Worm (Caenorhabditis elegans) whole organism, midembryonic: Measurements from ENCODE around the gene fbxa-192.

Experiments used
- T22C8.4 ChIP-seq: fragments of 200-800 bp; sonication (Bioruptor generic); IDR thresholded peaks from 2 replicates; pipeline ENCODE4 v1.3.6; 2022; ENCODE audit warnings: missing genetic modification characterization, missing compliant biosample characterization
- cog-1 ChIP-seq: sonication (generic microtip); optimal IDR thresholded peaks from 2 replicates; lab custom pipeline; 2016; ENCODE audit warnings: missing genetic modification characterization, missing compliant biosample characterization
- flt-1 ChIP-seq: fragments of 200-800 bp; sonication (Bioruptor generic); IDR thresholded peaks from 2 replicates; pipeline ENCODE4 v1.3.6; 2022; ENCODE audit warnings: missing genetic modification characterization, missing compliant biosample characterization
- klf-2 ChIP-seq: fragments of 200-800 bp; sonication (Bioruptor generic); conservative IDR thresholded peaks from 2 replicates; pipeline ENCODE4 v1.3.6; 2022; ENCODE audit warnings: missing genetic modification reagents, missing genetic modification characterization, missing compliant biosample characterization
- med-1 ChIP-seq: sonication (generic microtip); optimal IDR thresholded peaks from 2 replicates; lab custom pipeline; 2017; ENCODE audit warnings: missing genetic modification characterization, mild to moderate bottlenecking, missing compliant biosample characterization, antibody characterized with exemption, missing genetic modification reagents; ENCODE audit not compliant: insufficient read depth
- ref-1 ChIP-seq: fragments of 200-800 bp; sonication (Bioruptor generic); conservative IDR thresholded peaks from 2 replicates; pipeline ENCODE4 v1.3.6; 2022; ENCODE audit warnings: missing genetic modification reagents, missing genetic modification characterization, missing compliant biosample characterization
- tab-1 ChIP-seq: fragments of 200-800 bp; sonication (Bioruptor generic); IDR thresholded peaks from 2 replicates; pipeline ENCODE4 v1.3.6; 2022; ENCODE audit warnings: missing genetic modification characterization, missing compliant biosample characterization
- ztf-23 ChIP-seq: fragments of 200-800 bp; sonication (Bioruptor generic); IDR thresholded peaks from 2 replicates; pipeline ENCODE4 v1.3.6; 2022; ENCODE audit warnings: missing genetic modification reagents, missing genetic modification characterization, missing compliant biosample characterization
- ztf-29 ChIP-seq: fragments of 200-800 bp; sonication (Bioruptor generic); IDR thresholded peaks from 2 replicates; pipeline ENCODE4 v1.3.6; 2022; ENCODE audit warnings: missing genetic modification reagents, missing genetic modification characterization, missing compliant biosample characterization

The fbxa-192 gene

DNA sequence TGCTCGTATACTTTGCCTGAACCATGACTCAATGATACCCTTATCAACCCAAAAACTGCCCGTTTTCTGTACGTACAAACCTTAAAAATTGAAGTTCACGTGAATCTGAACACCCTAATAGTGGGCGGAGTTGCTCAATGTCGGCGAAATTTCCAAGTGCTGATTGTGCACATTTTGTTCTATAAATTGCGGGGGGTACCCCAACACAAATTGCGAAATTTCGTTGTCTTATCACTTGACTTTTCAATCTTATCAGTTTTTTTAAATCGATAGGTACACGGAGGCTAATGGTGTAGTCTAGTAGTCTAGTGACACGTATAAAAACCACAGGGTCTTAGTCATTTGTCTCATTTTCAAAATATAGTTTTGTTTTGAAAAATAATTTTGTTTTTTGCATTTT, 8.9 kb upstream of the fbxa-192 start, which contains the start of gene fbxa-108:
TSS of gene fbxa-108 (minus strand) at position 158 of the 400 bp plus-strand sequence.
- no peak for TF ChIP-seq tab-1
- no peak for TF ChIP-seq T22C8.4 (GFP tag; lab: Robert Waterston, UW)
- TF ChIP-seq ref-1 (GFP tag; lab: Robert Waterston, UW) = no peak
- no peak for TF ChIP-seq med-1
- TF ChIP-seq ztf-23 = no peak
- TF ChIP-seq cog-1 (tag; lab: Kevin White, UChicago) = no peak
- TF ChIP-seq klf-2 (GFP tag; lab: Robert Waterston, UW) = no peak
- no peak for TF ChIP-seq ztf-29 (GFP tag; lab: Robert Waterston, UW)
- no peak for TF ChIP-seq flt-1 (GFP tag; lab: Robert Waterston, UW)

DNA sequence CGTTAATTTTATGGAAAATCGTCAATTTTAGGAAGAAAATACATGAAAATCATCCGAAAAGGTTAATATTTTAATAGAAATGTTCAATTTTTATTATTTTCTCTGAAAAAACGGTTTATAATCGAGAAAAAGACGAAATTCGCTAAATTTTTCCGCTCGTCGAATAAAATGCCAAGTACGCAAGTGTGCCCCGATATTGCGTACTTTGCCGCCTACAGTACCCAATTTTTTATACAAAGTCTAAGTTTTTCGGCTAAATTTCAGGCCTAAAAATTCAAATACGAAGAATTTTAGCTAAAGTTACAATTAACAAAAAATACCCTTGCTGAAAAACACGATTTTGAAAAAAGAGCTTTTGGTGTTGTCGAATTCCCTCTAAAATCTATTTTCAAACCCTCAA, 8.5 kb upstream of the fbxa-192 start:
- TF ChIP-seq cog-1 (tag; lab: Kevin White, UChicago) (no peak), ztf-23 (no peak), flt-1 (GFP tag; lab: Robert Waterston, UW) (no peak), ztf-29 (GFP tag; lab: Robert Waterston, UW) (no peak), T22C8.4 (GFP tag; lab: Robert Waterston, UW) (no peak), ref-1 (GFP tag; lab: Robert Waterston, UW) (no peak), klf-2 (GFP tag; lab: Robert Waterston, UW) (no peak), med-1 (no peak), tab-1 (no peak)

DNA sequence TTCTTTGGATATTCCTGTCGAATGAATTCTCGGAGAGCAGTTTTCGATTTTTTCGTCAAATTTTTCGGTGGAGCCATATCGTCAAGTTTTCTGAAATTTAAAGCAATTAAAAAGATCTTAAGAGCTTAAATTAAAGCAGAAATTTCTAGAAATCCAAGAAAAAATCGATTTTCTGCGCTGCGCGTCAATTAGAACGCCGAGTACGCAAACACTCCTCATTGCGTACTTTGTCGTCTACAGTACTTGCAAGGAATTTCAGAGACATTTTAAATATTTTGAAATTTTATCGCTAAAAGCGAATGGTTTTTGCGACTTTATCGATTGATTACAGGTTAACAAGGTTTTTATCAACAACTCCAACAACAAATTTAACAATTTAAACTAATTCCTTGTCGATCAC, 4.9 kb upstream of the fbxa-192 start:
- TF ChIP-seq ztf-29 (GFP tag; lab: Robert Waterston, UW) (no peak), klf-2 (GFP tag; lab: Robert Waterston, UW) (no peak), med-1 (no peak), T22C8.4 (GFP tag; lab: Robert Waterston, UW) (no peak), tab-1 (no peak), ztf-23 (no peak), flt-1 (GFP tag; lab: Robert Waterston, UW) (no peak), cog-1 (tag; lab: Kevin White, UChicago) (no peak), ref-1 (GFP tag; lab: Robert Waterston, UW) (no peak)

DNA sequence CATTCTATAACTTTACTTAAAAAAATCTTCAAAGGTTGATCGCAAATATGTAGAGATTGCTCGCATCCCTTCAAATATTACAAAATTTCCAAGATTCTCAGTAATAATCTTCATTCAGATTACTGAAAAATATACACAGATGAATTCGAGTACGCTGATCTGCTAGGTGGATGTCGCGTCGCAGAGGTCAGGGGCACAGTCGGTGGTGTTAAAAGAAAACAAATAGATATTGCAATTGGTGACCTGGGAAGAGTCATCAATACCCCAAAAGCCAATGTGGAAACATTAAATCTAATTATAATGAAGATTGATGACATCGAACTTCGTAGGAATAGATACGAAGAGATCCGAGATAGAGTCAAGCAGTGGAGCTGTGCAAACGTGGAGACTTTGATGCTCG, 21.8 kb downstream of the fbxa-192 start, which contains the start of gene F57G4.10:
TSS of gene F57G4.10 (plus strand) at position 301 of the 400 bp plus-strand sequence.
- TF ChIP-seq tab-1 (no peak), klf-2 (GFP tag; lab: Robert Waterston, UW) (no peak), ref-1 (GFP tag; lab: Robert Waterston, UW) (no peak), flt-1 (GFP tag; lab: Robert Waterston, UW) (no peak), ztf-23 (no peak)

DNA sequence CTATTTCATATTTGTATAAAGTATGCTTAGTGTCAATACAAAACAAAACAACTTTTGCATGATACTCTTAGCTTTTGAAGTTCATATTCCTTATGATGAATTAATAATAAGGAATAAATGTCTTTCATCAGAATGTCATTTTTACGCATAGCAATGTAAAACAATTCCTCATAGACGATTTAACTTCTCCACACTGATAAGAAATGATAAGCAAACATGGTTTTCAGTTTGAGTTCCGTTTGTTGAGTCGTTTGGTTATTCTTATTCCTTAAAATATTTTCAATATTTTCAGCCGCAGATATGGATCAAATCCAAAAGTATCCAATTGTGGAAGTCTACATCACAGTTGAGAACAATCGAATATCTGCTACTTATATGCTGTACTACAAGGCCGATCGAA, 25.4 kb downstream of the fbxa-192 start, which contains the start of gene F57G4.11:
TSS of gene F57G4.11 (plus strand) at position 301 of the 400 bp plus-strand sequence.
- TF ChIP-seq cog-1 (tag; lab: Kevin White, UChicago) = no peak
- TF ChIP-seq T22C8.4 (GFP tag; lab: Robert Waterston, UW) = no peak
- no peak for TF ChIP-seq ztf-23

DNA sequence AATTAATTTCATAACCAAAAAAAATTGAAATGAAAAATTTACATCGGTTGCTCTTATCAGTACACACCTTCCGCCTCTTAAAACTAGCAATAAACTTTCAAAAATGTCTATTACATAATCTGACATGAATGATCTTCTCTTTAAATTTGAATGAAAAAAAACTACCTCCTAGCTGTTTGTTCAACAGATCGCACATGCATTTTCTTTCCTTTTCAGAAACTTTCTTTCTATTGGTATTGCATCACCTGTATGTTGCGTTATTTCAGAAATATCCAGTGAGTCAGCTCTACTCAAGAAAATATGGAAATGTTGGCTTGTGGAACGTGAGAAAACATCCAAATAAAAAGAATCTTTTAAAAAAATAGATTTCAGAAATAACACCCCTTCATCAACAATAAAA, 27.1 kb downstream of the fbxa-192 start, which contains the start of gene F57G4.1:
TSS of gene F57G4.1 (plus strand) at position 301 of the 400 bp plus-strand sequence.
- TF ChIP-seq ztf-23 (no peak), med-1 (no peak), flt-1 (GFP tag; lab: Robert Waterston, UW) (no peak), klf-2 (GFP tag; lab: Robert Waterston, UW) (no peak), ref-1 (GFP tag; lab: Robert Waterston, UW) (no peak), tab-1 (no peak), T22C8.4 (GFP tag; lab: Robert Waterston, UW) (no peak), ztf-29 (GFP tag; lab: Robert Waterston, UW) (no peak), cog-1 (tag; lab: Kevin White, UChicago) (no peak)

DNA sequence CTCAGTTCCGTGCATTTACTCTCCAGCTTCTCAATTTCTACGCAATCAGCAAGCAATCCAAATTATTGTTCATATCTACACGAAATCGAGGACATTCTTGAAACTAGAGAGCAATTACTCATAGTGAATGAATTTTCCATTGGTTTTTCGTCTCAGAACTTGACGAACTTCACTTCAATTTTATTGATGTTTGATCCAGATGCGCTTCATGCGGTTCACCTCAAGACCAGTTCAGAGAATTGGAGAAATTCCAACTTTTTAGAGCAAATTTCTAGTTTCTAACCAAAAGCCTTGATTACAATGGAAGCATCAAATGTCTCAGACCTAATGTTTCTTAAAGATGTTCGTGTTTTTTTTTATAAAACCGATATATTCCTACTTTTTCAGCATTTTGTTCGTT, 30.1 kb downstream of the fbxa-192 start, which contains the start of gene Y6G8.8:
TSS of gene Y6G8.8 (plus strand) at position 301 of the 400 bp plus-strand sequence.
- TF ChIP-seq ztf-29 (GFP tag; lab: Robert Waterston, UW) = no peak
- no peak for TF ChIP-seq med-1
- TF ChIP-seq cog-1 (tag; lab: Kevin White, UChicago) = no peak
- TF ChIP-seq flt-1 (GFP tag; lab: Robert Waterston, UW) = no peak
- TF ChIP-seq tab-1 = no peak
- TF ChIP-seq ref-1 (GFP tag; lab: Robert Waterston, UW) = no peak
- TF ChIP-seq klf-2 (GFP tag; lab: Robert Waterston, UW) = no peak
- TF ChIP-seq T22C8.4 (GFP tag; lab: Robert Waterston, UW) = no peak
- no peak for TF ChIP-seq ztf-23

DNA sequence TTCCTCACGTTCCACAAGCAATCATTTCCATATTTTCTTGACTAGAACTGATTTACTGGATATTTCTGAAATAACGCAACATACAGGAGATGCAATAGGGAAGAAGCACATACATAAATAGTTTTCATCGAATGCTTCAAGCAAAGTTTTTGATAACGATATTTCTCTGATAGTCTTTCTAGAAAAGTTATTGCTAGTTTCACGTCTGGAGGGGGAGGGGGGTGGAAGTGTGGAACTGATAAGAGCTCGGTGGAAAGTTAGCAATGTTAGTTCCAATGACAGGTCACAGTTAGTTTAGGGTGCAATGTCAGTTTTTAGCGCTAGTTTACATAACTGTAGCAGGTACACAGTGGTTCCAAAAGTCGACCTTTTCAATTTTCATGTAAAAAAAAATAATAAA, 33.5 kb downstream of the fbxa-192 start, which contains the start of gene Y6G8.6:
TSS of gene Y6G8.6 (minus strand) at position 98 of the 400 bp plus-strand sequence.
- no peak for TF ChIP-seq cog-1 (tag; lab: Kevin White, UChicago)
- no peak for TF ChIP-seq med-1

DNA sequence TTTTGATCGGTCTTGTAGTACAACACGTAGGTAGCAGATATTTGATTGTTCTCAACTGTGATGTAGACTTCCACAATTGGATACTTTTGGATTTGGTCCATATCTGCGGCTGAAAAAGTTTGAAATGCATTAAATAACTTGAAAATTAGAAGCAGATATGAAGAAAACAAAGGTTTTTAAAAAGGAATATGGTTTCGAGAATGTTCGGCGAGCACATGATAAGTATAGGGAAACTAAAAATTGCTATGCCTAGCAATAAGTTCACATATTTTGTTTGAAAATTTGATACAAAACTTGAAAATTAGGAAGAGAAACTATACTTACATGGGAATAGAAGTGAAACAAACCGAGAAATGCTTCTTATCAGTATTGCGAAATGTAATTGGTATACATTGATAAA, 34.7 kb downstream of the fbxa-192 start, which contains the start of gene Y6G8.5:
TSS of gene Y6G8.5 (minus strand) at position 101 of the 400 bp plus-strand sequence.
- TF ChIP-seq tab-1 (no peak), med-1 (no peak), cog-1 (tag; lab: Kevin White, UChicago) (no peak), klf-2 (GFP tag; lab: Robert Waterston, UW) (no peak), ztf-29 (GFP tag; lab: Robert Waterston, UW) (no peak), flt-1 (GFP tag; lab: Robert Waterston, UW) (no peak), T22C8.4 (GFP tag; lab: Robert Waterston, UW) (no peak), ztf-23 (no peak), ref-1 (GFP tag; lab: Robert Waterston, UW) (no peak)

DNA sequence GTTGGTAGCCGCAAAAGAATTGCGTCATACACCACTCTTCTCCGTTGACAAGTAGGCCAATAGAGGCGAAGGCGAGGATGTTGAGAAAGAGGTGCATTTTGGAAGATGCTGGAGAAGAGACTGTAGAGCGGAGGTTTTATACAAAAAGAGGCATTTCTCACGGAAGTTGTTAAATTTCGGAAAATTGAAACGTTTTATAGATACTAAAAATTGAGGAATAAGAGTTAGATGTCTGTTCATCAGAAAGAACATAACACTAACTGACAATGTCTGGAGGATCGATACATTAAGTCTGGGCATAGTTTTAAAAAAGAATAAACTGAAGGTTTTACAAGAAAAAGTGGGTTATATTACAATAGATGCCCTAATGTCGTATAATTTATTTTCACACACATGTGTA, 36.1 kb downstream of the fbxa-192 start, which contains the start of gene Y6G8.14:
TSS of gene Y6G8.14 (minus strand) at position 101 of the 400 bp plus-strand sequence.
- TF ChIP-seq flt-1 (GFP tag; lab: Robert Waterston, UW) = no peak
- TF ChIP-seq klf-2 (GFP tag; lab: Robert Waterston, UW) = no peak
- no peak for TF ChIP-seq T22C8.4 (GFP tag; lab: Robert Waterston, UW)
- TF ChIP-seq med-1 = no peak
- TF ChIP-seq ref-1 (GFP tag; lab: Robert Waterston, UW) = no peak
- no peak for TF ChIP-seq cog-1 (tag; lab: Kevin White, UChicago)
- TF ChIP-seq ztf-29 (GFP tag; lab: Robert Waterston, UW) = no peak
- no peak for TF ChIP-seq ztf-23
- no peak for TF ChIP-seq tab-1
